Worm (Caenorhabditis elegans) whole organism, midembryonic: ENCODE measurements around the gene ZK287.1.

ENCODE experiments used
- T22C8.4 ChIP-seq: fragments of 200-800 bp; sonication (Bioruptor generic); IDR thresholded peaks from 2 replicates; pipeline ENCODE4 v1.3.6; 2022; ENCODE audit warnings: missing genetic modification characterization, missing compliant biosample characterization
- cog-1 ChIP-seq: sonication (generic microtip); optimal IDR thresholded peaks from 2 replicates; lab custom pipeline; 2016; ENCODE audit warnings: missing genetic modification characterization, missing compliant biosample characterization
- flt-1 ChIP-seq: fragments of 200-800 bp; sonication (Bioruptor generic); IDR thresholded peaks from 2 replicates; pipeline ENCODE4 v1.3.6; 2022; ENCODE audit warnings: missing genetic modification characterization, missing compliant biosample characterization
- klf-2 ChIP-seq: fragments of 200-800 bp; sonication (Bioruptor generic); conservative IDR thresholded peaks from 2 replicates; pipeline ENCODE4 v1.3.6; 2022; ENCODE audit warnings: missing genetic modification reagents, missing genetic modification characterization, missing compliant biosample characterization
- med-1 ChIP-seq: sonication (generic microtip); optimal IDR thresholded peaks from 2 replicates; lab custom pipeline; 2017; ENCODE audit warnings: missing genetic modification characterization, mild to moderate bottlenecking, missing compliant biosample characterization, antibody characterized with exemption, missing genetic modification reagents; ENCODE audit not compliant: insufficient read depth
- ref-1 ChIP-seq: fragments of 200-800 bp; sonication (Bioruptor generic); conservative IDR thresholded peaks from 2 replicates; pipeline ENCODE4 v1.3.6; 2022; ENCODE audit warnings: missing genetic modification reagents, missing genetic modification characterization, missing compliant biosample characterization
- tab-1 ChIP-seq: fragments of 200-800 bp; sonication (Bioruptor generic); IDR thresholded peaks from 2 replicates; pipeline ENCODE4 v1.3.6; 2022; ENCODE audit warnings: missing genetic modification characterization, missing compliant biosample characterization
- ztf-23 ChIP-seq: fragments of 200-800 bp; sonication (Bioruptor generic); IDR thresholded peaks from 2 replicates; pipeline ENCODE4 v1.3.6; 2022; ENCODE audit warnings: missing genetic modification reagents, missing genetic modification characterization, missing compliant biosample characterization
- ztf-29 ChIP-seq: fragments of 200-800 bp; sonication (Bioruptor generic); IDR thresholded peaks from 2 replicates; pipeline ENCODE4 v1.3.6; 2022; ENCODE audit warnings: missing genetic modification reagents, missing genetic modification characterization, missing compliant biosample characterization

ZK287.1 gene

ce11 chrV:9661514-9661913, 5.0 kb upstream of the ZK287.1 start, which contains the start of gene pitr-4:
Gene pitr-4, minus strand, starts transcription at chrV:9661614.
- no peak for TF ChIP-seq flt-1 (GFP tag; lab: Robert Waterston, UW)
- TF ChIP-seq klf-2 = no peak
- no peak for TF ChIP-seq ztf-23 (GFP tag; lab: Robert Waterston, UW)
- TF ChIP-seq tab-1 (GFP tag; lab: Robert Waterston, UW) = no peak
- no peak for TF ChIP-seq ztf-29 (GFP tag; lab: Robert Waterston, UW)
- no peak for TF ChIP-seq T22C8.4 (GFP tag; lab: Robert Waterston, UW)
- no peak for TF ChIP-seq med-1 (GFP tag; lab: Kevin White, UChicago)
- TF ChIP-seq cog-1 = no peak
- TF ChIP-seq ref-1 (GFP tag; lab: Robert Waterston, UW) = no peak

DNA sequence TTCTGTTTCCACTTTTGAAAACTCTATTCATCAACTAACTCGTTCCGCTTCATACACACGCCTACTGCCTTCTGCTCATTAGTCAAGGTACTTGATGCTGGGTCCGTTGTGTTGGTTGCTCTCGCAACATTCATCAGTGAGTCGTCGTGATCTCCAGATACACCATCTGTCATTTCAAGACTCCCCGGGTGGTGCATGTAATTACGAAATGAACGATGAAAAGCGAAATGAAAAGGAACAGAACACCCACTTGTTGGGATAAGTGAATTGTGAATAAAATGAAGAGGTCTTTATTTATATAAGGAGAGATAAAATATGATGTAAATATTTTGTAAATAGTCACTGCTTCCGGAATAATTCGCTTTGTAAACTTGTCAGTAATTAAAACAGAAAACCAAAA, 2.5 kb upstream of the ZK287.1 start:
- no peak for TF ChIP-seq cog-1
- TF ChIP-seq flt-1 (GFP tag; lab: Robert Waterston, UW) = no peak
- TF ChIP-seq ztf-29 (GFP tag; lab: Robert Waterston, UW) = no peak
- TF ChIP-seq tab-1 (GFP tag; lab: Robert Waterston, UW) = no peak
- no peak for TF ChIP-seq ztf-23 (GFP tag; lab: Robert Waterston, UW)
- TF ChIP-seq med-1 (GFP tag; lab: Kevin White, UChicago) = no peak
- no peak for TF ChIP-seq T22C8.4 (GFP tag; lab: Robert Waterston, UW)
- no peak for TF ChIP-seq ref-1 (GFP tag; lab: Robert Waterston, UW)
- no peak for TF ChIP-seq klf-2

ce11 chrV:9664620-9665019, 1.9 kb upstream of the ZK287.1 start:
- no peak for TF ChIP-seq flt-1 (GFP tag; lab: Robert Waterston, UW)
- no peak for TF ChIP-seq klf-2
- TF ChIP-seq ref-1 (GFP tag; lab: Robert Waterston, UW) = no peak
- no peak for TF ChIP-seq T22C8.4 (GFP tag; lab: Robert Waterston, UW)
- no peak for TF ChIP-seq ztf-23 (GFP tag; lab: Robert Waterston, UW)
- no peak for TF ChIP-seq med-1 (GFP tag; lab: Kevin White, UChicago)
- TF ChIP-seq tab-1 (GFP tag; lab: Robert Waterston, UW) = no peak
- TF ChIP-seq ztf-29 (GFP tag; lab: Robert Waterston, UW) = no peak
- TF ChIP-seq cog-1 = no peak

ce11 chrV:9672495-9672894, 6.0 kb downstream of the ZK287.1 start:
- TF ChIP-seq cog-1 (no peak), tab-1 (GFP tag; lab: Robert Waterston, UW) (no peak), T22C8.4 (GFP tag; lab: Robert Waterston, UW) (no peak), med-1 (GFP tag; lab: Kevin White, UChicago) (no peak), ref-1 (GFP tag; lab: Robert Waterston, UW) (no peak), ztf-29 (GFP tag; lab: Robert Waterston, UW) (no peak), klf-2 (no peak), flt-1 (GFP tag; lab: Robert Waterston, UW) (no peak), ztf-23 (GFP tag; lab: Robert Waterston, UW) (no peak)

DNA sequence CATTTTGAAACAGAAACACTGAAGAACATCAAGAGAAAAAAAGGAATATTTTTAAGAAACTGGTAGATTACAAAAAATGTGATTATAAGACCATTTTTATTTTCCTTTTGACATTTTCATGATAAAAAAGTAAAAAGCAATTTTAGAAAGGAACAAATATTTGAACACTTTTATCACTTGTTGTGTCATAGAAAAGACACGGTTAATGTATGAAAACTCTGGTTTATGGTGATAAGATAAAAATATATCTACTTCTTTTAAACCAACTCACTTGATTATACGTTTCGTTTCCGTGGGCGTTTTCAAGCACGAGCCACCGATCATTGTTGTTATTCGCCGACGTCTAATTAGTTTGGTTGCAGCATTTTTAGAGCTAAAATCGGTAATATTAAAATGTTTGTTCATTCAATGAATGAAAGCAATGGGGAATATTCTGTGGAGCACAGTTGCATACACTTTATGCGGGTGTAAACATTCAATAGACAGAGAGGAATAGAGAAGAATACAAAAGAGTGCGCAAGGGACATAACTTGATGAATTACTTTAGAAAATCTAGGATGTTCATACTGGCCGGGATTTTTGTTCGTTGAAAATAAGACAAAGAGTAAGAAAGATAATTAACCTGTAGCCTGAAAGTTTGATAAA, 6.8 kb downstream of the ZK287.1 start, which contains the start of gene sulp-8:
sulp-8 (minus strand) TSS at position 469 of the 645 bp plus-strand sequence.
- TF ChIP-seq med-1 (GFP tag; lab: Kevin White, UChicago) = no peak
- TF ChIP-seq tab-1 (GFP tag; lab: Robert Waterston, UW) = no peak
- no peak for TF ChIP-seq ztf-29 (GFP tag; lab: Robert Waterston, UW)
- no peak for TF ChIP-seq cog-1
- no peak for TF ChIP-seq ztf-23 (GFP tag; lab: Robert Waterston, UW)
- no peak for TF ChIP-seq T22C8.4 (GFP tag; lab: Robert Waterston, UW)
- TF ChIP-seq klf-2 = no peak
- no peak for TF ChIP-seq ref-1 (GFP tag; lab: Robert Waterston, UW)
- no peak for TF ChIP-seq flt-1 (GFP tag; lab: Robert Waterston, UW)

- TF ChIP-seq klf-2 = no peak
- TF ChIP-seq ztf-23 (GFP tag; lab: Robert Waterston, UW) = no peak
Observed at ce11 chrV:9677977-9678376, 11.5 kb downstream of the ZK287.1 start, which contains the start of gene cthd-1. Gene cthd-1, plus strand, starts transcription at chrV:9678277.

ce11 chrV:9679166-9679565, 12.7 kb downstream of the ZK287.1 start, which contains the start of gene ZK287.9:
Gene ZK287.9, plus strand, starts transcription at chrV:9679357.
- TF ChIP-seq tab-1 (GFP tag; lab: Robert Waterston, UW) = no peak
- TF ChIP-seq cog-1 = no peak
- no peak for TF ChIP-seq ztf-29 (GFP tag; lab: Robert Waterston, UW)
- no peak for TF ChIP-seq klf-2
- no peak for TF ChIP-seq T22C8.4 (GFP tag; lab: Robert Waterston, UW)
- TF ChIP-seq med-1 (GFP tag; lab: Kevin White, UChicago) = no peak
- no peak for TF ChIP-seq flt-1 (GFP tag; lab: Robert Waterston, UW)
- no peak for TF ChIP-seq ref-1 (GFP tag; lab: Robert Waterston, UW)
- TF ChIP-seq ztf-23 (GFP tag; lab: Robert Waterston, UW) = no peak

ce11 chrV:9680260-9680659, 13.8 kb downstream of the ZK287.1 start:
- TF ChIP-seq flt-1 (GFP tag; lab: Robert Waterston, UW) (no peak), ztf-29 (GFP tag; lab: Robert Waterston, UW) (no peak), ztf-23 (GFP tag; lab: Robert Waterston, UW) (no peak), ref-1 (GFP tag; lab: Robert Waterston, UW) (no peak), cog-1 (no peak), tab-1 (GFP tag; lab: Robert Waterston, UW) (no peak), klf-2 (no peak), T22C8.4 (GFP tag; lab: Robert Waterston, UW) (no peak), med-1 (GFP tag; lab: Kevin White, UChicago) (no peak)

DNA sequence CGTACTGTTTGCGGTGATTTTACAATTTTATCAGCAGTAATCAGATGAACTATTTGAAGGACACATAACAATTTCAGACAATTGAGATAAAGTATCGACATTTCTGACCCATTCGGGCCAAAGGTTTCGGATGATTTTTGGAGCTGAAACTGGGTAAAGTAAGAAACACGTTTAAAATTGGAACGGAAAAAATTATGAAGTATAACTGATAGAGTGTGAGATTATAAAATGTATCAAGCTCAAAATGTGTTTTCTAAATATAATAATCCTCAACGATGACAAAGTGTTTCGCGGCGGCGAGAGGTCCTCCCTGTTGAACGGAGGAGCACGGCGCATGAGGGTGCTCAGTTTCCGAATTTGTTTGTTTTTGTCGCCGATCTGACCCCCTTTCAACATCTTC, 19.1 kb downstream of the ZK287.1 start, which contains the start of gene ZK287.4:
ZK287.4 (minus strand) TSS at position 101 of the 400 bp plus-strand sequence.
- TF ChIP-seq ref-1 (GFP tag; lab: Robert Waterston, UW) = no peak
- TF ChIP-seq klf-2 = no peak
- no peak for TF ChIP-seq tab-1 (GFP tag; lab: Robert Waterston, UW)
- TF ChIP-seq T22C8.4 (GFP tag; lab: Robert Waterston, UW) = no peak
- TF ChIP-seq ztf-29 (GFP tag; lab: Robert Waterston, UW) = no peak
- no peak for TF ChIP-seq med-1 (GFP tag; lab: Kevin White, UChicago)
- no peak for TF ChIP-seq flt-1 (GFP tag; lab: Robert Waterston, UW)
